Fruit fly (Drosophila melanogaster) whole organism, embryonic: ENCODE results near the gene CG18428.

Experiments used
- CG10959 ChIP-seq: fragments of 200-800 bp; sonication (Bioruptor generic); IDR thresholded peaks from 2 replicates; pipeline ENCODE4 v1.3.6; 2022; ENCODE audit warnings: missing biosample characterization, missing genetic modification characterization
- CG7556 ChIP-seq: fragments of 200-800 bp; sonication (Bioruptor generic); optimal IDR thresholded peaks from 2 replicates; lab custom pipeline; 2017; ENCODE audit warnings: missing biosample characterization, mild to moderate bottlenecking, missing genetic modification characterization
- MESR4 ChIP-seq: fragments of 200-800 bp; sonication (Bioruptor generic); optimal IDR thresholded peaks from 2 replicates; lab custom pipeline; 2018; ENCODE audit warnings: missing biosample characterization, mild to moderate bottlenecking, missing genetic modification characterization, moderate library complexity
- NFAT ChIP-seq: fragments of 200-800 bp; sonication (Bioruptor generic); IDR thresholded peaks from 2 replicates; pipeline ENCODE4 v1.3.6; 2022; ENCODE audit warnings: missing biosample characterization, missing genetic modification characterization
- Sox102F ChIP-seq: fragments of 200-800 bp; sonication (Bioruptor generic); optimal IDR thresholded peaks from 2 replicates; lab custom pipeline; 2018; ENCODE audit warnings: missing biosample characterization, mild to moderate bottlenecking, missing genetic modification characterization, moderate library complexity
- ato ChIP-seq: fragments of 200-800 bp; sonication (Bioruptor generic); IDR thresholded peaks from 2 replicates; pipeline ENCODE4 v1.3.6; 2022; ENCODE audit warnings: missing biosample characterization, missing genetic modification characterization; ENCODE audit not compliant: partially characterized antibody
- dan ChIP-seq: fragments of 200-800 bp; sonication (Bioruptor generic); IDR thresholded peaks from 2 replicates; pipeline ENCODE4 v1.3.6; 2022; ENCODE audit warnings: missing biosample characterization, missing genetic modification characterization
- fu2 ChIP-seq: fragments of 200-800 bp; sonication (Bioruptor generic); optimal IDR thresholded peaks from 2 replicates; lab custom pipeline; 2016; ENCODE audit warnings: missing biosample characterization, missing genetic modification characterization
- kah ChIP-seq: fragments of 200-800 bp; sonication (Bioruptor generic); optimal IDR thresholded peaks from 2 replicates; lab custom pipeline; 2018; ENCODE audit warnings: missing biosample characterization, mild to moderate bottlenecking, missing genetic modification characterization
- klu ChIP-seq: fragments of 200-800 bp; sonication (Bioruptor generic); IDR thresholded peaks from 2 replicates; pipeline ENCODE4 v1.3.6; 2022; ENCODE audit warnings: missing biosample characterization, missing genetic modification characterization
- tin ChIP-seq: fragments of 200-800 bp; sonication (Bioruptor generic); optimal IDR thresholded peaks from 3 replicates; lab custom pipeline; 2016; ENCODE audit warnings: missing biosample characterization, missing genetic modification characterization
- wdn ChIP-seq: fragments of 200-800 bp; sonication (Bioruptor generic); IDR thresholded peaks from 2 replicates; pipeline ENCODE4 v1.3.6; 2022; ENCODE audit warnings: missing biosample characterization, missing genetic modification characterization
- wek ChIP-seq: fragments of 200-800 bp; sonication (Bioruptor generic); optimal IDR thresholded peaks from 3 replicates; lab custom pipeline; 2018; ENCODE audit warnings: missing biosample characterization, mild to moderate bottlenecking, missing genetic modification characterization, moderate library complexity

dm6 chr3R:24103708-24104107 lies 5.4 kb upstream of the CG18428 start:
- TF ChIP-seq MESR4 (GFP tag; lab: Kevin White, UChicago) (no peak), tin (no peak), klu (no peak), NFAT (GFP tag; lab: Robert Waterston, UW) (no peak), ato (GFP tag; lab: Robert Waterston, UW) (no peak), fu2 (GFP tag; lab: Kevin White, UChicago) (no peak), CG10959 (no peak), dan (GFP tag; lab: Robert Waterston, UW) (no peak), Sox102F (GFP tag; lab: Kevin White, UChicago) (no peak), kah (no peak), CG7556 (GFP tag; lab: Kevin White, UChicago) (no peak), wdn (no peak), wek (no peak)
